Fruit fly (Drosophila melanogaster) whole organism, embryonic: Measurements from ENCODE around the gene CG8958.

Experiments used
- Adf1 ChIP-seq: fragments of 200-800 bp; sonication (Bioruptor generic); IDR thresholded peaks from 2 replicates; pipeline ENCODE4 v1.3.6; 2022; ENCODE audit warnings: missing biosample characterization, missing genetic modification characterization
- CG10267 ChIP-seq: fragments of 200-800 bp; sonication (Bioruptor generic); optimal IDR thresholded peaks from 2 replicates; lab custom pipeline; 2018; ENCODE audit warnings: missing biosample characterization, mild to moderate bottlenecking, missing genetic modification characterization, moderate library complexity
- CG10274 ChIP-seq: fragments of 200-800 bp; sonication (Bioruptor generic); optimal IDR thresholded peaks from 3 replicates; lab custom pipeline; 2017; ENCODE audit warnings: missing biosample characterization, mild to moderate bottlenecking, missing genetic modification characterization
- CG10565 ChIP-seq: fragments of 200-800 bp; sonication (Bioruptor generic); optimal IDR thresholded peaks from 3 replicates; lab custom pipeline; 2016; ENCODE audit warnings: missing biosample characterization, mild to moderate bottlenecking, missing genetic modification characterization
- CG11398 ChIP-seq: fragments of 200-800 bp; sonication (Bioruptor generic); optimal IDR thresholded peaks from 2 replicates; lab custom pipeline; 2016; ENCODE audit warnings: missing biosample characterization, missing genetic modification characterization
- CG13894 ChIP-seq: fragments of 200-800 bp; sonication (Bioruptor generic); optimal IDR thresholded peaks from 3 replicates; lab custom pipeline; 2018; ENCODE audit warnings: missing biosample characterization, mild to moderate bottlenecking, missing genetic modification characterization, moderate library complexity
- CG14667 ChIP-seq: fragments of 200-800 bp; sonication (Bioruptor generic); IDR thresholded peaks from 2 replicates; pipeline ENCODE4 v1.3.6; 2022; ENCODE audit warnings: missing biosample characterization, missing genetic modification characterization
- CG16815 ChIP-seq: fragments of 200-800 bp; sonication (Bioruptor generic); optimal IDR thresholded peaks from 3 replicates; lab custom pipeline; 2017; ENCODE audit warnings: missing biosample characterization, mild to moderate bottlenecking, missing genetic modification characterization
- CG2199 ChIP-seq: fragments of 200-800 bp; sonication (Bioruptor generic); IDR thresholded peaks from 3 replicates; pipeline ENCODE4 v1.3.6; 2022; ENCODE audit warnings: missing biosample characterization, missing genetic modification characterization
- CG30431 ChIP-seq: fragments of 200-800 bp; sonication (Bioruptor generic); optimal IDR thresholded peaks from 2 replicates; lab custom pipeline; 2017; ENCODE audit warnings: missing biosample characterization, missing genetic modification characterization
- CG32772 ChIP-seq: fragments of 200-800 bp; sonication (Bioruptor generic); IDR thresholded peaks from 2 replicates; pipeline ENCODE4 v1.3.6; 2022; ENCODE audit warnings: missing biosample characterization, missing genetic modification characterization
- CG3995 ChIP-seq: fragments of 200-800 bp; sonication (Bioruptor generic); optimal IDR thresholded peaks from 3 replicates; lab custom pipeline; 2016; ENCODE audit warnings: missing biosample characterization, missing genetic modification characterization
- CG4820 ChIP-seq: fragments of 200-800 bp; sonication (Bioruptor generic); optimal IDR thresholded peaks from 3 replicates; lab custom pipeline; 2016; ENCODE audit warnings: missing biosample characterization, missing genetic modification characterization
- CG6683 ChIP-seq: fragments of 200-800 bp; sonication (Bioruptor generic); optimal IDR thresholded peaks from 2 replicates; lab custom pipeline; 2017; ENCODE audit warnings: missing biosample characterization, mild to moderate bottlenecking, missing genetic modification characterization, missing genetic modification reagents
- CG7357 ChIP-seq: fragments of 200-800 bp; sonication (Bioruptor generic); IDR thresholded peaks from 3 replicates; pipeline ENCODE4 v1.3.6; 2022; ENCODE audit warnings: missing biosample characterization, missing genetic modification characterization
- CG7372 ChIP-seq: fragments of 200-800 bp; sonication (Bioruptor generic); IDR thresholded peaks from 2 replicates; pipeline ENCODE4 v1.3.6; 2022; ENCODE audit warnings: missing biosample characterization, missing genetic modification characterization
- CG7987 ChIP-seq: fragments of 200-800 bp; sonication (Bioruptor generic); optimal IDR thresholded peaks from 2 replicates; lab custom pipeline; 2018; ENCODE audit warnings: missing biosample characterization, mild to moderate bottlenecking, missing genetic modification characterization, moderate library complexity
- CG8388 ChIP-seq: fragments of 200-800 bp; sonication (Bioruptor generic); optimal IDR thresholded peaks from 2 replicates; lab custom pipeline; 2019; ENCODE audit warnings: missing biosample characterization, mild to moderate bottlenecking, missing genetic modification characterization, moderate library complexity
- CTCF ChIP-seq: fragments of 200-800 bp; sonication (Bioruptor generic); optimal IDR thresholded peaks from 2 replicates; lab custom pipeline; 2017; ENCODE audit warnings: missing biosample characterization, mild to moderate bottlenecking, missing genetic modification characterization, moderate library complexity
- CrebB ChIP-seq: fragments of 200-800 bp; sonication (Bioruptor generic); optimal IDR thresholded peaks from 3 replicates; lab custom pipeline; 2018; ENCODE audit warnings: missing biosample characterization, mild to moderate bottlenecking, missing genetic modification characterization
- D19A ChIP-seq: fragments of 200-800 bp; optimal IDR thresholded peaks from 3 replicates; lab custom pipeline; 2019; ENCODE audit warnings: missing biosample characterization, mild to moderate bottlenecking, missing genetic modification characterization, moderate library complexity
- Deaf1 ChIP-seq: fragments of 200-800 bp; optimal IDR thresholded peaks from 3 replicates; lab custom pipeline; 2019; ENCODE audit warnings: missing biosample characterization, mild to moderate bottlenecking, missing genetic modification characterization, moderate library complexity
- Elba2 ChIP-seq: fragments of 200-800 bp; sonication (Bioruptor generic); optimal IDR thresholded peaks from 3 replicates; lab custom pipeline; 2016; ENCODE audit warnings: missing biosample characterization, missing genetic modification characterization
- Hr78 ChIP-seq, 2 experiments: fragments of 200-800 bp in 1 of 2; fragments of >200 bp in 1 of 2; sonication (Bioruptor generic) in 1 of 2; optimal IDR thresholded peaks; 2 replicates each; lab custom pipeline; 2017 to 2019; ENCODE audit warnings: missing biosample characterization in 2 of 2, missing genetic modification characterization in 2 of 2, mild to moderate bottlenecking in 1 of 2, moderate library complexity in 1 of 2
- MBD-R2 ChIP-seq: fragments of 200-800 bp; sonication (Bioruptor generic); IDR thresholded peaks from 2 replicates; pipeline ENCODE4 v1.3.6; 2022; ENCODE audit warnings: missing biosample characterization, missing genetic modification characterization
- Mad ChIP-seq: fragments of 200-800 bp; sonication (Bioruptor generic); optimal IDR thresholded peaks from 2 replicates; lab custom pipeline; 2016; ENCODE audit warnings: missing biosample characterization, missing genetic modification characterization
- Neu2 ChIP-seq: fragments of 200-800 bp; sonication (Bioruptor generic); optimal IDR thresholded peaks from 3 replicates; lab custom pipeline; 2016; ENCODE audit warnings: missing biosample characterization, missing genetic modification characterization, borderline replicate concordance
- Rx ChIP-seq: fragments of 200-800 bp; sonication (Bioruptor generic); IDR thresholded peaks from 2 replicates; pipeline ENCODE4 v1.3.6; 2022; ENCODE audit warnings: missing biosample characterization, missing genetic modification characterization
- Sry-δ ChIP-seq: fragments of 200-800 bp; sonication (Bioruptor generic); optimal IDR thresholded peaks from 2 replicates; lab custom pipeline; 2016; ENCODE audit warnings: missing biosample characterization, missing genetic modification characterization
- Stat92E ChIP-seq, 3 experiments: fragments of >200 bp in 2 of 3; fragments of 200-800 bp in 1 of 3; sonication (Bioruptor generic) in 1 of 3; optimal IDR thresholded peaks; 2 replicates each; lab custom pipeline; 2017 to 2019; ENCODE audit warnings: missing biosample characterization in 3 of 3, missing genetic modification characterization in 3 of 3, mild to moderate bottlenecking in 1 of 3, moderate library complexity in 1 of 3
- Tbp ChIP-seq: fragments of >200 bp; optimal IDR thresholded peaks from 2 replicates; lab custom pipeline; 2018; ENCODE audit warnings: missing biosample characterization, missing genetic modification characterization
- cad ChIP-seq: fragments of >200 bp; optimal IDR thresholded peaks from 2 replicates; lab custom pipeline; 2017; ENCODE audit warnings: missing biosample characterization, missing genetic modification characterization
- hb ChIP-seq: fragments of 200-800 bp; sonication (Bioruptor generic); IDR thresholded peaks from 3 replicates; pipeline ENCODE4 v1.3.6; 2022; ENCODE audit warnings: missing biosample characterization, missing genetic modification characterization; ENCODE audit not compliant: partially characterized antibody
- her ChIP-seq: fragments of 200-800 bp; sonication (Bioruptor generic); optimal IDR thresholded peaks from 2 replicates; lab custom pipeline; 2016; ENCODE audit warnings: missing biosample characterization, missing genetic modification characterization
- jumu ChIP-seq: fragments of 200-800 bp; sonication (Bioruptor generic); optimal IDR thresholded peaks from 3 replicates; lab custom pipeline; 2016; ENCODE audit warnings: missing biosample characterization, missing genetic modification characterization
- kni ChIP-seq: fragments of 200-800 bp; sonication (Bioruptor generic); optimal IDR thresholded peaks from 3 replicates; lab custom pipeline; 2017; ENCODE audit warnings: mild to moderate bottlenecking, missing biosample characterization, missing genetic modification reagents, missing genetic modification characterization
- maf-S ChIP-seq: fragments of 200-800 bp; sonication (Bioruptor generic); optimal IDR thresholded peaks from 2 replicates; lab custom pipeline; 2016; ENCODE audit warnings: missing biosample characterization, missing genetic modification characterization
- mld ChIP-seq: fragments of 200-800 bp; sonication (Bioruptor generic); IDR thresholded peaks from 3 replicates; pipeline ENCODE4 v1.3.6; 2022; ENCODE audit warnings: missing biosample characterization, missing genetic modification characterization; ENCODE audit not compliant: partially characterized antibody
- pita ChIP-seq: fragments of 200-800 bp; sonication (Bioruptor generic); optimal IDR thresholded peaks from 2 replicates; lab custom pipeline; 2017; ENCODE audit warnings: missing biosample characterization, mild to moderate bottlenecking, missing genetic modification characterization
- pros ChIP-seq: fragments of 200-800 bp; sonication (Bioruptor generic); optimal IDR thresholded peaks from 3 replicates; lab custom pipeline; 2019; ENCODE audit warnings: missing biosample characterization, mild to moderate bottlenecking, missing genetic modification characterization, moderate library complexity
- row ChIP-seq: fragments of 200-800 bp; sonication (Bioruptor generic); IDR thresholded peaks from 3 replicates; pipeline ENCODE4 v1.3.6; 2022; ENCODE audit warnings: missing biosample characterization, missing genetic modification characterization
- run ChIP-seq: fragments of 200-800 bp; sonication (Bioruptor generic); optimal IDR thresholded peaks from 3 replicates; lab custom pipeline; 2018; ENCODE audit warnings: missing biosample characterization, mild to moderate bottlenecking, missing genetic modification characterization
- sens ChIP-seq: fragments of 200-800 bp; sonication (Bioruptor generic); peaks from one replicate; lab custom pipeline; 2016; ENCODE audit warnings: missing biosample characterization, missing genetic modification characterization
- seq ChIP-seq: fragments of 200-800 bp; sonication (Bioruptor generic); IDR thresholded peaks from 2 replicates; pipeline ENCODE4 v1.3.6; 2022; ENCODE audit warnings: missing biosample characterization, missing genetic modification characterization
- sisA ChIP-seq: fragments of 200-800 bp; sonication (Bioruptor generic); IDR thresholded peaks from 2 replicates; pipeline ENCODE4 v1.3.6; 2022; ENCODE audit warnings: missing biosample characterization, missing genetic modification characterization
- tio ChIP-seq: fragments of 200-800 bp; sonication (Bioruptor generic); optimal IDR thresholded peaks from 2 replicates; lab custom pipeline; 2017; ENCODE audit warnings: missing biosample characterization, missing genetic modification characterization, inconsistent platforms
- vfl ChIP-seq: fragments of 200-800 bp; sonication (Bioruptor generic); optimal IDR thresholded peaks from 2 replicates; lab custom pipeline; 2016; ENCODE audit warnings: missing biosample characterization, missing genetic modification characterization
- z ChIP-seq: fragments of 200-800 bp; sonication (Bioruptor generic); IDR thresholded peaks from 3 replicates; pipeline ENCODE4 v1.3.6; 2022; ENCODE audit warnings: missing biosample characterization, missing genetic modification characterization
- zf30C ChIP-seq: fragments of 200-800 bp; sonication (Bioruptor generic); optimal IDR thresholded peaks from 3 replicates; lab custom pipeline; 2018; ENCODE audit warnings: missing biosample characterization, mild to moderate bottlenecking, missing genetic modification characterization

CG8958 gene

dm6 chrX:16082932-16083331 lies at the start of gene CG8958:
Gene CG8958 (plus strand): TSS chrX:16083232.
- TF ChIP-seq sens (GFP tag; lab: Kevin White, UChicago), result peak; percentile 12
- no peak for TF ChIP-seq CG4820 (GFP tag; lab: Kevin White, UChicago)

dm6 chrX:16062720-16063413 lies 20.2 kb upstream of the CG8958 start, which contains the start of gene CG12395:
Gene CG12395 (minus strand): TSS chrX:16062898.
- no peak for TF ChIP-seq jumu
- TF ChIP-seq CG11398 (GFP tag; lab: Kevin White, UChicago), result no peak
- no peak for TF ChIP-seq Deaf1 (tag; lab: Kevin White, UChicago)
- no peak for TF ChIP-seq her (GFP tag; lab: Kevin White, UChicago)
- no peak for TF ChIP-seq row
- TF ChIP-seq Elba2 (GFP tag; lab: Kevin White, UChicago), result no peak
- TF ChIP-seq Neu2 (GFP tag; lab: Kevin White, UChicago), result no peak
- TF ChIP-seq z, result peak; percentile 60; the same call in 1 of the 3 replicates
- no peak for TF ChIP-seq CG32772 (GFP tag; lab: Robert Waterston, UW)
- no peak for TF ChIP-seq zf30C (GFP tag; lab: Kevin White, UChicago)
- no peak for TF ChIP-seq seq
- peak; percentile 6 for TF ChIP-seq CG10267
- no peak for TF ChIP-seq Hr78 (GFP tag; optimal IDR thresholded peaks at IDR 0.05; lab: Kevin White, UChicago)
- TF ChIP-seq run (tag; lab: Kevin White, UChicago), result no peak
- no peak for TF ChIP-seq Rx (GFP tag; lab: Robert Waterston, UW)
- no peak for TF ChIP-seq MBD-R2 (GFP tag; lab: Robert Waterston, UW)
- TF ChIP-seq mld (GFP tag; lab: Robert Waterston, UW), result no peak
- TF ChIP-seq Mad (GFP tag; lab: Kevin White, UChicago), result no peak
- no peak for TF ChIP-seq CG14667 (GFP tag; lab: Robert Waterston, UW)
- peak; percentile 90 for TF ChIP-seq CG8388
- TF ChIP-seq CG6683, result no peak
- TF ChIP-seq Sry-δ (GFP tag; lab: Kevin White, UChicago), result no peak
- TF ChIP-seq Tbp, result no peak
- TF ChIP-seq CG30431, result no peak
- no peak for TF ChIP-seq CG7357 (GFP tag; lab: Robert Waterston, UW)
- TF ChIP-seq sens (GFP tag; lab: Kevin White, UChicago), result peak; percentile 44
- TF ChIP-seq vfl (GFP tag; lab: Kevin White, UChicago), result no peak
- TF ChIP-seq CrebB, result no peak
- peak; percentile 79 for TF ChIP-seq pita (GFP tag; lab: Kevin White, UChicago)
- TF ChIP-seq D19A (tag; lab: Kevin White, UChicago), result no peak
- peak; percentile 32 for TF ChIP-seq CG13894 (tag; lab: Kevin White, UChicago)
- no peak for TF ChIP-seq CG16815 (GFP tag; lab: Kevin White, UChicago)
- TF ChIP-seq CG10565 (GFP tag; lab: Kevin White, UChicago), result no peak
- no peak for TF ChIP-seq cad (GFP tag; lab: Kevin White, UChicago)
- TF ChIP-seq tio, result no peak
- TF ChIP-seq hb, result no peak
- TF ChIP-seq sisA (GFP tag; lab: Robert Waterston, UW), result no peak
- TF ChIP-seq kni (GFP tag; lab: Kevin White, UChicago), result no peak
- no peak for TF ChIP-seq Adf1 (GFP tag; lab: Robert Waterston, UW)
- TF ChIP-seq pros, result peak; percentile 5
- no peak for TF ChIP-seq CG7987
- TF ChIP-seq CG3995, result no peak
- TF ChIP-seq CG10274 (GFP tag; lab: Kevin White, UChicago), result no peak
- TF ChIP-seq CG7372 (GFP tag; lab: Robert Waterston, UW), result no peak
- TF ChIP-seq CG2199, result 0 out of 3 replicates have a peak, but pooled peaks have one; percentile 43
- TF ChIP-seq CTCF, result peak; percentile 81
- no peak for TF ChIP-seq maf-S (GFP tag; lab: Kevin White, UChicago)
- no peak for TF ChIP-seq Stat92E (GFP tag; optimal IDR thresholded peaks at IDR 0.05; lab: Kevin White, UChicago)
